Worm (Caenorhabditis elegans) whole organism, L4 larva: ENCODE measurements around the gene F28F9.3.

Experiments
- fkh-10 ChIP-seq: fragments of 150-350 bp; optimal IDR thresholded peaks from 2 replicates; lab custom pipeline; 2014; ENCODE audit warnings: missing biosample characterization, missing genetic modification reagents, missing genetic modification characterization
- fos-1 ChIP-seq: fragments of 150-350 bp; optimal IDR thresholded peaks from 2 replicates; lab custom pipeline; 2014; ENCODE audit warnings: missing biosample characterization, missing genetic modification characterization
- lin-13 ChIP-seq: fragments of 150-350 bp; optimal IDR thresholded peaks from 2 replicates; lab custom pipeline; 2014; ENCODE audit warnings: missing biosample characterization, missing genetic modification reagents, missing genetic modification characterization
- nhr-10 ChIP-seq: fragments of 150-350 bp; optimal IDR thresholded peaks from 2 replicates; lab custom pipeline; 2014; ENCODE audit warnings: missing biosample characterization, missing genetic modification characterization
- pha-4 ChIP-seq, 2 experiments: fragments of 150-350 bp in 1 of 2; fragments of 200-800 bp in 1 of 2; sonication (Bioruptor generic) in 1 of 2; IDR thresholded peaks in 1 of 2; optimal IDR thresholded peaks in 1 of 2; 2 replicates each; pipeline versions ENCODE4 v1.3.6 to Lab custom; 2014 to 2022; ENCODE audit warnings: missing genetic modification characterization in 2 of 2, missing genetic modification reagents in 2 of 2, missing biosample characterization in 1 of 2, missing compliant biosample characterization in 1 of 2
- sdz-12 ChIP-seq: fragments of 200-800 bp; sonication (Bioruptor generic); optimal IDR thresholded peaks from 2 replicates; lab custom pipeline; 2018; ENCODE audit warnings: mild to moderate bottlenecking, missing genetic modification characterization, missing compliant biosample characterization
- snpc-4 ChIP-seq: fragments of 150-350 bp; optimal IDR thresholded peaks from 2 replicates; lab custom pipeline; 2014; ENCODE audit warnings: missing biosample characterization, missing genetic modification characterization
- tag-97 ChIP-seq: fragments of 200-800 bp; sonication (Bioruptor generic); IDR thresholded peaks from 2 replicates; pipeline ENCODE4 v1.3.6; 2022; ENCODE audit warnings: missing genetic modification characterization, missing compliant biosample characterization
- unc-62 ChIP-seq, 3 experiments: fragments of 150-350 bp in 1 of 3; sonication (generic microtip); optimal IDR thresholded peaks in 2 of 3; peaks in 1 of 3; 1 replicate in 1 of 3; 2 replicates in 2 of 3; lab custom pipeline; 2014 to 2017; ENCODE audit warnings: missing biosample characterization in 3 of 3, missing genetic modification characterization in 3 of 3, missing genetic modification reagents in 3 of 3, missing genotype in 1 of 3
- zip-2 ChIP-seq: fragments of 150-350 bp; optimal IDR thresholded peaks from 2 replicates; lab custom pipeline; 2014; ENCODE audit warnings: missing biosample characterization, missing genetic modification characterization

DNA sequence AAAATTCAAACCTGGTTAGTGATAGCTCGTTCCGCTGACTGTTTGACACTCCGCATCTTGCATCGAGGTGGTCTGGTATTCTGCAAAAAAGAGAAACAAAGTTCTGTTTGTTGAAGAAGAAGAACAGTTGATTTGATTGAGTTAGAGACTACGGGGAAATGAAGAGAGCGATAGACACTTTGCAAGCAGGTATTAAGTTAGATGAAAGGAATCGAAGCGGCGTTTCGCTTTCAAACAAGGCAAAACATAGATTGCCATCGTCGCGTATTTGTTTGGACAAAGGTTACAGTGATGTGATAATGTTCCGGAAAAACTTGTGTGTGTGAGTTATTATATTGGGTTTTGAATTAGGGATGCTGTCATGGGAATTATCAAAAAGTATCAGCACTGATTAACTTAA lies 9.4 kb upstream of the F28F9.3 start:
- TF ChIP-seq lin-13 (GFP tag; lab: Kevin White, UChicago) (no peak), unc-62 (GFP tag; optimal IDR thresholded peaks at IDR 0.05 in 1 of 2; lab: Kevin White, UChicago) (peak in 1 of 2 experiments; percentile 86), unc-62 (tag; optimal IDR thresholded peaks at IDR 0.05; lab: Kevin White, UChicago) (no peak), snpc-4 (tag; lab: Kevin White, UChicago) (no peak), nhr-10 (no peak), zip-2 (tag; lab: Kevin White, UChicago) (no peak), tag-97 (GFP tag; lab: Robert Waterston, UW) (no peak), fos-1 (tag; lab: Kevin White, UChicago) (no peak), pha-4 (GFP tag; IDR thresholded peaks at IDR 0.05; lab: Robert Waterston, UW) (no peak), pha-4 (tag; optimal IDR thresholded peaks at IDR 0.05; lab: Kevin White, UChicago) (no peak), fkh-10 (no peak), sdz-12 (GFP tag; lab: Kevin White, UChicago) (no peak)
